Worm (Caenorhabditis elegans) whole organism, midembryonic: Measurements from ENCODE around the gene ccep-135.

ENCODE experiments used
- klf-2 ChIP-seq: fragments of 200-800 bp; sonication (Bioruptor generic); conservative IDR thresholded peaks from 2 replicates; pipeline ENCODE4 v1.3.6; 2022; ENCODE audit warnings: missing genetic modification reagents, missing genetic modification characterization, missing compliant biosample characterization
- ref-1 ChIP-seq: fragments of 200-800 bp; sonication (Bioruptor generic); conservative IDR thresholded peaks from 2 replicates; pipeline ENCODE4 v1.3.6; 2022; ENCODE audit warnings: missing genetic modification reagents, missing genetic modification characterization, missing compliant biosample characterization
- ztf-29 ChIP-seq: fragments of 200-800 bp; sonication (Bioruptor generic); IDR thresholded peaks from 2 replicates; pipeline ENCODE4 v1.3.6; 2022; ENCODE audit warnings: missing genetic modification reagents, missing genetic modification characterization, missing compliant biosample characterization

ce11 chrIII:3100124-3100523 lies 8.5 kb downstream of the ccep-135 start:
- TF ChIP-seq ref-1 (no peak), klf-2 (GFP tag; lab: Robert Waterston, UW) (no peak), ztf-29 (GFP tag; lab: Robert Waterston, UW) (no peak)
